Fruit fly (Drosophila melanogaster) whole organism, embryonic: Measurements from ENCODE around the gene Gr63a.

Experiments used
- CG2129 ChIP-seq: fragments of 200-800 bp; sonication (Bioruptor generic); IDR thresholded peaks from 2 replicates; pipeline ENCODE4 v1.3.6; 2022; ENCODE audit warnings: missing biosample characterization, missing genetic modification characterization; ENCODE audit not compliant: partially characterized antibody
- CG31224 ChIP-seq: fragments of 200-800 bp; sonication (Bioruptor generic); IDR thresholded peaks from 2 replicates; pipeline ENCODE4 v1.3.6; 2022; ENCODE audit warnings: missing biosample characterization, missing genetic modification characterization
- CG4730 ChIP-seq: fragments of 200-800 bp; sonication (Bioruptor generic); IDR thresholded peaks from 2 replicates; pipeline ENCODE4 v1.3.6; 2022; ENCODE audit warnings: missing biosample characterization, missing genetic modification characterization
- CG6854 ChIP-seq: fragments of 200-800 bp; sonication (Bioruptor generic); optimal IDR thresholded peaks from 3 replicates; lab custom pipeline; 2017; ENCODE audit warnings: missing biosample characterization, mild to moderate bottlenecking, missing genetic modification characterization
- CG7963 ChIP-seq: fragments of 200-800 bp; sonication (Bioruptor generic); IDR thresholded peaks from 3 replicates; pipeline ENCODE4 v1.3.6; 2022; ENCODE audit warnings: missing biosample characterization, missing genetic modification characterization; ENCODE audit not compliant: partially characterized antibody
- CG8089 ChIP-seq: fragments of 200-800 bp; sonication (Bioruptor generic); optimal IDR thresholded peaks from 3 replicates; lab custom pipeline; 2016; ENCODE audit warnings: missing biosample characterization, missing genetic modification characterization
- Side ChIP-seq: fragments of 200-800 bp; sonication (Bioruptor generic); optimal IDR thresholded peaks from 2 replicates; lab custom pipeline; 2016; ENCODE audit warnings: missing biosample characterization, missing genetic modification characterization
- bigmax ChIP-seq: fragments of 200-800 bp; sonication (Bioruptor generic); optimal IDR thresholded peaks from 2 replicates; lab custom pipeline; 2018; ENCODE audit warnings: missing biosample characterization, mild to moderate bottlenecking, missing genetic modification characterization
- crc ChIP-seq: fragments of 200-800 bp; sonication (Bioruptor generic); optimal IDR thresholded peaks from 2 replicates; lab custom pipeline; 2016; ENCODE audit warnings: missing biosample characterization, missing genetic modification characterization
- lov ChIP-seq, 2 experiments: fragments of 200-800 bp in 1 of 2; fragments of >200 bp in 1 of 2; sonication (Bioruptor generic) in 1 of 2; IDR thresholded peaks in 1 of 2; optimal IDR thresholded peaks in 1 of 2; 2 replicates in 1 of 2; 3 replicates in 1 of 2; pipeline versions ENCODE4 v1.3.6 to Lab custom; 2017 to 2022; ENCODE audit warnings: missing biosample characterization in 1 of 2, missing genetic modification characterization in 1 of 2
- pan ChIP-seq, 4 experiments: fragments of >200 bp in 3 of 4; fragments of 200-800 bp in 1 of 4; sonication (Bioruptor generic) in 1 of 4; optimal IDR thresholded peaks in 3 of 4; IDR thresholded peaks in 1 of 4; 2 replicates each; pipeline versions ENCODE4 v1.3.6 to Lab custom; 2017 to 2022; ENCODE audit warnings: missing biosample characterization in 2 of 4, missing genetic modification characterization in 2 of 4, mixed read lengths in 1 of 4
- trem ChIP-seq: fragments of 200-800 bp; optimal IDR thresholded peaks from 3 replicates; lab custom pipeline; 2019; ENCODE audit warnings: missing biosample characterization, mild to moderate bottlenecking, missing genetic modification characterization, moderate library complexity

DNA sequence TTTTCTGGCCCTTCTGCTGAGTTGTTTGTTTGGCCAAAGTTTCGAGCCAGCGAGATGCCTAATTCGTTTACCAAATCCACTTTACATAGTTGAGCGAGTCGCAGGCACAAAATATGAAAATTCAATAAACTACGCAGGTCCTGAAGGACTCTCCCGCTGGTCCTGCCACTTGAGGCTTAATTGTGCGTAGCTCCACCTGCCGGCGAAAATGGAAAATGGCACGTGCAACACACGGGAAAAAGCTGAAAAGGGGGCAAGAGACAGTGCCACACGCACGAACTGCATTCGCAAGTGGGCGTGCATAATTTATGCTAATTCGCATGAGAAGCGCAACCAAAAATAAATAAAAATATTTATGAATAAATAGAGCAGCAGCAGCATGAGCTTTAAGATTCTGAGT, 10.5 kb downstream of the Gr63a start:
- TF ChIP-seq pan (optimal IDR thresholded peaks at IDR 0.05; lab: Kevin White, UChicago) (no peak), pan (GFP tag; optimal IDR thresholded peaks at IDR 0.05 in 1 of 2, IDR thresholded peaks at IDR 0.05 in 1 of 2) (no peak), CG4730 (GFP tag; lab: Robert Waterston, UW) (no peak), CG6854 (no peak), trem (tag; lab: Kevin White, UChicago) (no peak), CG8089 (GFP tag; lab: Kevin White, UChicago) (no peak), CG7963 (GFP tag; lab: Robert Waterston, UW) (no peak), CG2129 (GFP tag; lab: Robert Waterston, UW) (no peak), Side (GFP tag; lab: Kevin White, UChicago) (no peak), lov (optimal IDR thresholded peaks at IDR 0.05; lab: Kevin White, UChicago) (no peak), lov (GFP tag; IDR thresholded peaks at IDR 0.05; lab: Robert Waterston, UW) (no peak), CG31224 (GFP tag; lab: Robert Waterston, UW) (no peak), crc (GFP tag; lab: Kevin White, UChicago) (no peak), bigmax (GFP tag; lab: Kevin White, UChicago) (no peak)
